Worm (Caenorhabditis elegans): ENCODE results near the gene R12G8.1.

- no peak for TF ChIP-seq gmeb-2 (tag; optimal IDR thresholded peaks at IDR 0.05)
- no peak for TF ChIP-seq pqm-1 (tag; optimal IDR thresholded peaks at IDR 0.05)
- no peak for TF ChIP-seq nhr-232 (tag; optimal IDR thresholded peaks at IDR 0.05)
- TF ChIP-seq hlh-15 (tag; optimal IDR thresholded peaks at IDR 0.05): no peak
- no peak for TF ChIP-seq ets-4 (tag; optimal IDR thresholded peaks at IDR 0.05)
- no peak for TF ChIP-seq fkh-10 (GFP tag; optimal IDR thresholded peaks at IDR 0.05)
- TF ChIP-seq K09A11.1 (tag; optimal IDR thresholded peaks at IDR 0.05; ENCODE audit: insufficient read depth): no peak
- TF ChIP-seq C38D4.7 (GFP tag; optimal IDR thresholded peaks at IDR 0.05): no peak
These were observed 9.2 kb downstream of the R12G8.1 start, which contains the start of gene cutl-4 for ce11 chrV:17739801-17740200.
